Worm (Caenorhabditis elegans) whole organism, mixed stage, embryonic: ENCODE results near the gene F14F8.14.

Experiments
- M03D4.4 ChIP-seq: sonication (generic microtip); optimal IDR thresholded peaks from 2 replicates; lab custom pipeline; 2017; ENCODE audit warnings: mild to moderate bottlenecking, missing genetic modification characterization, missing compliant biosample characterization
- bed-3 ChIP-seq: fragments of 200-800 bp; sonication (Bioruptor generic); optimal IDR thresholded peaks from 3 replicates; lab custom pipeline; 2018; ENCODE audit warnings: mild to moderate bottlenecking, missing genetic modification characterization, moderate library complexity, missing compliant biosample characterization
- blmp-1 ChIP-seq: fragments of 150-350 bp; optimal IDR thresholded peaks from 2 replicates; lab custom pipeline; 2014; ENCODE audit warnings: missing biosample characterization, missing genetic modification characterization
- ceh-39 ChIP-seq: fragments of 150-350 bp; optimal IDR thresholded peaks from 2 replicates; lab custom pipeline; 2014; ENCODE audit warnings: missing biosample characterization, missing genetic modification characterization
- ceh-43 ChIP-seq: fragments of 200-800 bp; sonication (Bioruptor generic); optimal IDR thresholded peaks from 2 replicates; lab custom pipeline; 2018; ENCODE audit warnings: mild to moderate bottlenecking, missing genetic modification characterization, moderate library complexity, missing compliant biosample characterization
- ceh-83 ChIP-seq: fragments of 200-800 bp; sonication (Bioruptor generic); optimal IDR thresholded peaks from 2 replicates; lab custom pipeline; 2018; ENCODE audit warnings: mild to moderate bottlenecking, missing genetic modification characterization, missing compliant biosample characterization
- cnd-1 ChIP-seq: fragments of 200-800 bp; sonication (Bioruptor generic); optimal IDR thresholded peaks from 2 replicates; lab custom pipeline; 2018; ENCODE audit warnings: mild to moderate bottlenecking, missing genetic modification characterization, missing compliant biosample characterization
- drap-1 ChIP-seq: fragments of 200-800 bp; sonication (Bioruptor generic); optimal IDR thresholded peaks from 3 replicates; lab custom pipeline; 2018; ENCODE audit warnings: mild to moderate bottlenecking, missing genetic modification characterization, missing compliant biosample characterization
- elt-1 ChIP-seq: sonication (generic microtip); optimal IDR thresholded peaks from 2 replicates; lab custom pipeline; 2017; ENCODE audit warnings: missing genetic modification characterization, mild to moderate bottlenecking, missing compliant biosample characterization, antibody characterized with exemption, moderate library complexity, borderline replicate concordance; ENCODE audit not compliant: insufficient read depth
- elt-3 ChIP-seq: fragments of 150-350 bp; optimal IDR thresholded peaks from 2 replicates; lab custom pipeline; 2014; ENCODE audit warnings: missing biosample characterization, missing genetic modification characterization
- flh-1 ChIP-seq: fragments of 200-800 bp; sonication (Bioruptor generic); optimal IDR thresholded peaks from 2 replicates; lab custom pipeline; 2018; ENCODE audit warnings: mild to moderate bottlenecking, missing genetic modification characterization, moderate library complexity, missing compliant biosample characterization
- ham-2 ChIP-seq: fragments of 200-800 bp; sonication (Bioruptor generic); optimal IDR thresholded peaks from 2 replicates; lab custom pipeline; 2018; ENCODE audit warnings: mild to moderate bottlenecking, missing genetic modification characterization, missing compliant biosample characterization
- hlh-1 ChIP-seq: fragments of 150-350 bp; optimal IDR thresholded peaks from 2 replicates; lab custom pipeline; 2014; ENCODE audit warnings: missing biosample characterization, missing genetic modification reagents, missing genetic modification characterization
- lin-13 ChIP-seq: fragments of 150-350 bp; optimal IDR thresholded peaks from 2 replicates; lab custom pipeline; 2014; ENCODE audit warnings: missing biosample characterization, missing genetic modification characterization
- lin-32 ChIP-seq: fragments of 200-800 bp; sonication (Bioruptor generic); optimal IDR thresholded peaks from 2 replicates; lab custom pipeline; 2018; ENCODE audit warnings: mild to moderate bottlenecking, missing genetic modification characterization, missing compliant biosample characterization
- lsy-2 ChIP-seq: fragments of 150-350 bp; optimal IDR thresholded peaks from 2 replicates; lab custom pipeline; 2014; ENCODE audit warnings: missing biosample characterization, missing genetic modification characterization
- mab-5 ChIP-seq: fragments of 150-350 bp; optimal IDR thresholded peaks from 2 replicates; lab custom pipeline; 2014; ENCODE audit warnings: missing biosample characterization, missing genetic modification characterization
- mep-1 ChIP-seq: fragments of 150-350 bp; optimal IDR thresholded peaks from 2 replicates; lab custom pipeline; 2017; ENCODE audit warnings: missing biosample characterization, missing genetic modification reagents, missing genetic modification characterization, inconsistent platforms
- mls-2 ChIP-seq: sonication (generic microtip); optimal IDR thresholded peaks from 2 replicates; lab custom pipeline; 2016; ENCODE audit warnings: mild to moderate bottlenecking, missing genetic modification characterization, moderate library complexity, missing compliant biosample characterization
- nhr-12 ChIP-seq: fragments of 150-350 bp; optimal IDR thresholded peaks from 2 replicates; lab custom pipeline; 2014; ENCODE audit warnings: missing biosample characterization, missing genetic modification characterization
- nhr-2 ChIP-seq: fragments of 150-350 bp; optimal IDR thresholded peaks from 2 replicates; lab custom pipeline; 2014; ENCODE audit warnings: missing biosample characterization, missing genetic modification characterization
- nhr-237 ChIP-seq: fragments of 150-350 bp; optimal IDR thresholded peaks from 2 replicates; lab custom pipeline; 2014; ENCODE audit warnings: missing biosample characterization, missing genetic modification characterization
- nhr-28 ChIP-seq: fragments of 150-350 bp; optimal IDR thresholded peaks from 2 replicates; lab custom pipeline; 2014; ENCODE audit warnings: missing biosample characterization, missing genetic modification characterization
- nhr-76 ChIP-seq: sonication (generic microtip); optimal IDR thresholded peaks from 2 replicates; lab custom pipeline; 2017; ENCODE audit warnings: missing biosample characterization, missing genetic modification characterization
- pha-4 ChIP-seq: fragments of 150-350 bp; optimal IDR thresholded peaks from 2 replicates; lab custom pipeline; 2018; ENCODE audit warnings: missing biosample characterization, missing genetic modification reagents, missing genetic modification characterization
- sem-2 ChIP-seq: fragments of 200-800 bp; sonication (Bioruptor generic); optimal IDR thresholded peaks from 2 replicates; lab custom pipeline; 2018; ENCODE audit warnings: mild to moderate bottlenecking, missing genetic modification characterization, missing compliant biosample characterization
- snpc-4 ChIP-seq: fragments of 150-350 bp; optimal IDR thresholded peaks from 2 replicates; lab custom pipeline; 2014; ENCODE audit warnings: missing biosample characterization, missing genetic modification characterization
- sptf-1 ChIP-seq: sonication (generic microtip); optimal IDR thresholded peaks from 2 replicates; lab custom pipeline; 2017; ENCODE audit warnings: mild to moderate bottlenecking, missing genetic modification characterization, moderate library complexity, missing compliant biosample characterization
- tbx-8 ChIP-seq: fragments of 200-800 bp; sonication (Bioruptor generic); optimal IDR thresholded peaks from 2 replicates; lab custom pipeline; 2018; ENCODE audit warnings: mild to moderate bottlenecking, missing genetic modification characterization, moderate library complexity, missing compliant biosample characterization
- unc-120 ChIP-seq: sonication (generic microtip); optimal IDR thresholded peaks from 2 replicates; lab custom pipeline; 2017; ENCODE audit warnings: missing genetic modification characterization, missing compliant biosample characterization; ENCODE audit not compliant: poor library complexity, severe bottlenecking
- unc-39 ChIP-seq: fragments of 150-350 bp; optimal IDR thresholded peaks from 2 replicates; lab custom pipeline; 2014; ENCODE audit warnings: missing biosample characterization, missing genetic modification characterization
- unc-62 ChIP-seq: fragments of 150-350 bp; optimal IDR thresholded peaks from 2 replicates; lab custom pipeline; 2014; ENCODE audit warnings: missing biosample characterization, missing genetic modification reagents, missing genetic modification characterization
- zip-8 ChIP-seq: fragments of 150-350 bp; optimal IDR thresholded peaks from 2 replicates; lab custom pipeline; 2014; ENCODE audit warnings: missing biosample characterization, missing genetic modification characterization
- ztf-11 ChIP-seq: fragments of 150-350 bp; optimal IDR thresholded peaks from 2 replicates; lab custom pipeline; 2014; ENCODE audit warnings: missing biosample characterization, missing genetic modification characterization

F14F8.14 gene

DNA sequence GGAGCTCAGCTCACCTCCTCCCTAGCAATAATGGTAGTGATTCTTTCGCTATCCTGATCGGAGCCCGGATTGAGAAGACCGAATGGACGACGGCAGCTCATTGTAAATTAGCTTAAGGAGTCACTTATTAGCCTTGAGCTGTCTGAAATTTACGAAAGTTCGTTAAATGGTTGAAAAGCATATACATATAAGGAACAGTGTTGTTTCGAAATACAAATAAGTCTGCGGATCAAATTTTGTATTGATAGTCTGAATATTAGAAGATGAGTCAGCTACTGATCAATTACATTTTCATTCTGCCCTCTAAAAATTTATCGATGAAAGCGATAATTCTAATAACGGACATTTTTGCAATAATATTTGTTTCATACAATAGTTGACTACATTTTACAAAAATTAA is at the start of gene F14F8.14:
Gene F14F8.14, minus strand, starts transcription at position 101 of the 400 bp plus-strand sequence.
- TF ChIP-seq zip-8 (tag; lab: Kevin White, UChicago) (no peak), hlh-1 (no peak), lin-13 (tag; lab: Kevin White, UChicago) (no peak), nhr-76 (no peak)

ce11 chrV:16713797-16714196 is 47.2 kb upstream of the F14F8.14 start:
- TF ChIP-seq tbx-8 (no peak), ceh-43 (GFP tag; lab: Kevin White, UChicago) (no peak), bed-3 (GFP tag; lab: Kevin White, UChicago) (no peak), sptf-1 (tag; lab: Kevin White, UChicago) (no peak), unc-39 (no peak), nhr-2 (tag; lab: Kevin White, UChicago) (no peak), elt-1 (tag; lab: Kevin White, UChicago) (no peak)

DNA sequence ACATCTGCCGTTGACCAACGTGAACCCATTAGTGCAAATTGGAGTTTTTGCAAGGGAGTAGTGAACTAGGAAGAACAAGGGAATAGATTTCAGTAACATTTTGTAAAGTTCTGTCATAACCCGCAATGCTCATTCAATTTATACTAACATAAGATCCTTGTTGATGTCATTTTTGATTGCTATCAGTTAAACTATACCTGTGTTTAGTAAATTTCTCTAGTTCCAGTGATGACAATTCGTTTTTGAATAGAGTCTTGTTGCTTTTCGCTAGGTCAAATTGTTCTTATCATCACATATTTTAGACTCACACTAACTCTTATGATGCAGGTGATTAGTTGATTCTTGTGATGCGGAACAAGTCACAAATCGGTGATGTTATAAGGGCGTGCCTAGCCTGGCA is 40.0 kb upstream of the F14F8.14 start, which contains the start of gene clec-9:
Gene clec-9, minus strand, starts transcription at position 101 of the 400 bp plus-strand sequence.
- TF ChIP-seq ceh-39 (tag; lab: Kevin White, UChicago): no peak
- no peak for TF ChIP-seq mls-2 (tag; lab: Kevin White, UChicago)
- TF ChIP-seq, all 35 proteins: peak for 0

DNA sequence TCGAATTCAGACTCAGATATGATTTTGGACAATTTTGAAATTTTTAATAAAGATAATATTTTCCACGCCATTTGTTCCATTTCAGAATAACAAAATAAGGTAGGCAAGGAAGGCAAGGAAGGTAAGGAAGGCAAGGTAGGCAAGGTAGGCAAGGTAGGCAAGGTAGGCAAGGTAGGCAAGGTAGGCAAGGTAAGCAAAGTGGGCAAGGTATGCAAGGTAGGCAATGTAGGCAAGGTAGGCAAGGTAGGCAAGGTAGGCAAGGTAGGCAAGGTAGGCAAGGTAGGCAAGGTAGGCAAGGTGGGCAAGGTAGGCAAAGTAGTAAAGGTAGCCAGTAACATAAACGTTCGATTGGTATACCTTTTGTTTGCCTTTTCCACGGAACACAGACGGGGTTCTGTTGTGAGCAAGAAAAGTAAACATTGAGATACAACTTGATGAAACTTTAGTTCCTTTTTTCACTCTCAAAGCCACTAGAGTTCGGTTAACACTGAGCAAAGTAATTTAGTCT is 33.3 kb upstream of the F14F8.14 start, which contains the start of gene Y70C5C.1:
Gene Y70C5C.1, plus strand, starts transcription at position 458 of the 508 bp plus-strand sequence.
- TF ChIP-seq zip-8 (tag; lab: Kevin White, UChicago): no peak
- TF ChIP-seq snpc-4 (tag; lab: Kevin White, UChicago): no peak
- no peak for TF ChIP-seq tbx-8
- no peak for TF ChIP-seq blmp-1 (tag; lab: Kevin White, UChicago)
- TF ChIP-seq pha-4 (tag; lab: Kevin White, UChicago): no peak
- peak; percentile 32 for TF ChIP-seq cnd-1 (tag; lab: Kevin White, UChicago)
- TF ChIP-seq ceh-83 (GFP tag; lab: Kevin White, UChicago): peak; percentile 14
- TF ChIP-seq M03D4.4 (tag; lab: Kevin White, UChicago): peak; percentile 32
- no peak for TF ChIP-seq lsy-2
- no peak for TF ChIP-seq hlh-1
- no peak for TF ChIP-seq elt-1 (tag; lab: Kevin White, UChicago)
- peak; percentile 80 for TF ChIP-seq mls-2 (tag; lab: Kevin White, UChicago)
- TF ChIP-seq bed-3 (GFP tag; lab: Kevin White, UChicago): peak; percentile 49
- TF ChIP-seq ztf-11 (tag; lab: Kevin White, UChicago): no peak
- no peak for TF ChIP-seq mep-1
- no peak for TF ChIP-seq lin-13 (tag; lab: Kevin White, UChicago)
- peak; percentile 51 for TF ChIP-seq drap-1 (GFP tag; lab: Kevin White, UChicago)
- TF ChIP-seq sptf-1 (tag; lab: Kevin White, UChicago): peak; percentile 79
- peak; percentile 16 for TF ChIP-seq lin-32 (GFP tag; lab: Kevin White, UChicago)
- peak; percentile 12 for TF ChIP-seq flh-1 (GFP tag; lab: Kevin White, UChicago)
- no peak for TF ChIP-seq mab-5
- no peak for TF ChIP-seq unc-62 (GFP tag; lab: Kevin White, UChicago)
- no peak for TF ChIP-seq nhr-237
- TF ChIP-seq nhr-2 (tag; lab: Kevin White, UChicago): no peak
- peak; percentile 10 for TF ChIP-seq ceh-43 (GFP tag; lab: Kevin White, UChicago)
- TF ChIP-seq unc-120 (tag; lab: Kevin White, UChicago): no peak
- TF ChIP-seq nhr-76: no peak
- no peak for TF ChIP-seq ham-2 (GFP tag; lab: Kevin White, UChicago)
- no peak for TF ChIP-seq unc-39
- TF ChIP-seq nhr-12 (tag; lab: Kevin White, UChicago): no peak
- no peak for TF ChIP-seq nhr-28
- TF ChIP-seq ceh-39 (tag; lab: Kevin White, UChicago): no peak
- TF ChIP-seq elt-3 (tag; lab: Kevin White, UChicago): no peak
- peak; percentile 1 for TF ChIP-seq sem-2 (GFP tag; lab: Kevin White, UChicago)
